Fruit fly (Drosophila melanogaster): Measurements from ENCODE around the gene CG7142.
A peak's percentile ranks its signal among the peaks of the same experiment; 100 is the strongest.

Gene CG7142

dm6 chr3R:18243000-18243399 is 36.3 kb downstream of the CG7142 start:
- TF ChIP-seq CG10669 (GFP tag; optimal IDR thresholded peaks at IDR 0.05): no peak
- peak; percentile 2 for TF ChIP-seq Eip78C (GFP tag)
- 0 out of 3 replicates have a peak, but pooled peaks have one; percentile 5 for TF ChIP-seq eg (GFP tag; IDR thresholded peaks at IDR 0.05)
- TF ChIP-seq Met (GFP tag; optimal IDR thresholded peaks at IDR 0.05): no peak
- TF ChIP-seq Hr38 (GFP tag; optimal IDR thresholded peaks at IDR 0.05): no peak
- peak; percentile 15; the same call in 1 of the 3 replicates for TF ChIP-seq CG6163 (GFP tag; IDR thresholded peaks at IDR 0.05)
- no peak for TF ChIP-seq CG11762 (GFP tag; optimal IDR thresholded peaks at IDR 0.05; ENCODE audit: insufficient read depth)

dm6 chr3R:18242089-18242955 is 37.0 kb downstream of the CG7142 start, which contains the start of the genes CG7156 and 14-3-3epsilon:
CG7156 (minus strand) TSS chr3R:18242159.
14-3-3epsilon (plus strand) TSS chr3R:18242531.
- TF ChIP-seq CG32006 (GFP tag; optimal IDR thresholded peaks at IDR 0.05) (no peak), CG8319 (GFP tag; optimal IDR thresholded peaks at IDR 0.05) (no peak), Eip75B (GFP tag; optimal IDR thresholded peaks at IDR 0.05) (peak; percentile 23), svp (GFP tag) (peak; percentile 48), vri (GFP tag; optimal IDR thresholded peaks at IDR 0.05) (no peak), Sox15 (GFP tag; optimal IDR thresholded peaks at IDR 0.05) (no peak), fd59A (GFP tag; optimal IDR thresholded peaks at IDR 0.05) (no peak), dac (GFP tag; optimal IDR thresholded peaks at IDR 0.05) (no peak), fkh (GFP tag; optimal IDR thresholded peaks at IDR 0.05) (no peak), CG8119 (GFP tag; IDR thresholded peaks at IDR 0.05) (peak; percentile 19; the same call in 1 of the 3 replicates), CG34406 (GFP tag; optimal IDR thresholded peaks at IDR 0.05) (no peak), CG8632 (GFP tag; optimal IDR thresholded peaks at IDR 0.05) (peak; percentile 18), esn (GFP tag; optimal IDR thresholded peaks at IDR 0.05) (peak; percentile 64), Sox14 (GFP tag; optimal IDR thresholded peaks at IDR 0.05) (no peak), CG6808 (GFP tag; optimal IDR thresholded peaks at IDR 0.05) (peak; percentile 44), CG9139 (GFP tag; optimal IDR thresholded peaks at IDR 0.05) (peak; percentile 56), eg (GFP tag; IDR thresholded peaks at IDR 0.05) (0 out of 3 replicates have a peak, but pooled peaks have one; percentile 49), CG7368 (GFP tag; optimal IDR thresholded peaks at IDR 0.05) (no peak), CG3032 (tag; optimal IDR thresholded peaks at IDR 0.05) (no peak), net (GFP tag; optimal IDR thresholded peaks at IDR 0.05) (no peak), CG6854 (GFP tag; optimal IDR thresholded peaks at IDR 0.05) (peak; percentile 65), Blimp-1 (GFP tag; optimal IDR thresholded peaks at IDR 0.05) (peak; percentile 10), OdsH (GFP tag; optimal IDR thresholded peaks at IDR 0.05) (no peak), lz (GFP tag; optimal IDR thresholded peaks at IDR 0.05) (peak; percentile 30), dsx (GFP tag; optimal IDR thresholded peaks at IDR 0.05; ENCODE audit: poor library complexity, severe bottlenecking) (no peak), Gug (GFP tag; IDR thresholded peaks at IDR 0.05) (no peak), CG15336 (GFP tag; IDR thresholded peaks at IDR 0.05) (peak; percentile 16; the same call in 1 of the 2 replicates), Hr39 (GFP tag; optimal IDR thresholded peaks at IDR 0.05) (no peak), cyc (GFP tag; optimal IDR thresholded peaks at IDR 0.05) (peak; percentile 3), CG11294 (GFP tag; IDR thresholded peaks at IDR 0.05) (no peak), Eip93F (GFP tag; optimal IDR thresholded peaks at IDR 0.05) (no peak), CG3919 (GFP tag; optimal IDR thresholded peaks at IDR 0.05) (peak; percentile 32), Hr38 (GFP tag; optimal IDR thresholded peaks at IDR 0.05) (no peak), CG6276 (GFP tag; optimal IDR thresholded peaks at IDR 0.05) (no peak), Smox (GFP tag; optimal IDR thresholded peaks at IDR 0.05) (peak; percentile 28), CG16779 (tag; optimal IDR thresholded peaks at IDR 0.05) (peak; percentile 25), ss (GFP tag; optimal IDR thresholded peaks at IDR 0.05) (peak; percentile 42 to 52), fd85E (GFP tag; optimal IDR thresholded peaks at IDR 0.05) (no peak), Ets96B (tag; optimal IDR thresholded peaks at IDR 0.05) (no peak), CG10669 (GFP tag; optimal IDR thresholded peaks at IDR 0.05) (no peak), CG31627 (GFP tag; optimal IDR thresholded peaks at IDR 0.05) (peak; percentile 0), acj6 (GFP tag; optimal IDR thresholded peaks at IDR 0.05) (peak; percentile 6), CG10631 (GFP tag; optimal IDR thresholded peaks at IDR 0.05) (peak; percentile 5), Sox102F (GFP tag; optimal IDR thresholded peaks at IDR 0.05) (no peak)
